Worm (Caenorhabditis elegans) whole organism, L1 larva: ENCODE results near the gene grsp-4.

Experiments
- C34B4.2 ChIP-seq: sonication (generic microtip); optimal IDR thresholded peaks from 2 replicates; lab custom pipeline; 2017; ENCODE audit warnings: mild to moderate bottlenecking, missing genetic modification characterization, missing compliant biosample characterization
- Y116A8C.19 ChIP-seq: sonication (generic microtip); optimal IDR thresholded peaks from 2 replicates; lab custom pipeline; 2016; ENCODE audit warnings: missing compliant biosample characterization, missing genetic modification characterization, borderline replicate concordance
- alr-1 ChIP-seq: fragments of 200-800 bp; sonication (Bioruptor generic); optimal IDR thresholded peaks from 2 replicates; lab custom pipeline; 2018; ENCODE audit warnings: borderline replicate concordance, mild to moderate bottlenecking, missing genetic modification characterization, missing compliant biosample characterization
- aly-2 ChIP-seq: fragments of 150-350 bp; optimal IDR thresholded peaks from 2 replicates; lab custom pipeline; 2014; ENCODE audit warnings: missing biosample characterization, missing genetic modification characterization
- blmp-1 ChIP-seq: fragments of 150-350 bp; optimal IDR thresholded peaks from 2 replicates; lab custom pipeline; 2014; ENCODE audit warnings: missing biosample characterization, missing genetic modification characterization
- ceh-63 ChIP-seq: fragments of 200-800 bp; sonication (Bioruptor generic); optimal IDR thresholded peaks from 2 replicates; lab custom pipeline; 2018; ENCODE audit warnings: mild to moderate bottlenecking, missing genetic modification characterization, missing compliant biosample characterization
- ceh-8 ChIP-seq: fragments of 200-800 bp; sonication (Bioruptor generic); optimal IDR thresholded peaks from 2 replicates; lab custom pipeline; 2018; ENCODE audit warnings: mild to moderate bottlenecking, missing genetic modification characterization, moderate library complexity, missing compliant biosample characterization
- ceh-82 ChIP-seq, 3 experiments: fragments of 150-350 bp in 1 of 3; sonication (generic microtip) in 2 of 3; optimal IDR thresholded peaks; 2 replicates each; lab custom pipeline; 2014 to 2017; ENCODE audit warnings: missing biosample characterization in 3 of 3, missing genetic modification characterization in 3 of 3
- ces-1 ChIP-seq: fragments of 150-350 bp; optimal IDR thresholded peaks from 2 replicates; lab custom pipeline; 2014; ENCODE audit warnings: missing biosample characterization, missing genetic modification reagents, missing genetic modification characterization
- dsc-1 ChIP-seq: sonication (generic microtip); optimal IDR thresholded peaks from 2 replicates; lab custom pipeline; 2016; ENCODE audit warnings: mild to moderate bottlenecking, missing genetic modification characterization, missing compliant biosample characterization
- efl-1 ChIP-seq, 4 experiments: fragments of 150-350 bp; optimal IDR thresholded peaks in 3 of 4; peaks in 1 of 4; 1 replicate in 1 of 4; 2 replicates in 3 of 4; lab custom pipeline; 2014; ENCODE audit warnings: missing biosample characterization in 2 of 4, missing genetic modification characterization in 2 of 4, missing genetic modification reagents in 2 of 4
- ets-5 ChIP-seq: fragments of 200-800 bp; sonication (Bioruptor generic); IDR thresholded peaks from 2 replicates; pipeline ENCODE4 v1.3.6; 2022; ENCODE audit warnings: missing genetic modification characterization, missing compliant biosample characterization
- fos-1 ChIP-seq: fragments of 150-350 bp; optimal IDR thresholded peaks from 2 replicates; lab custom pipeline; 2014; ENCODE audit warnings: missing biosample characterization, missing genetic modification characterization
- hlh-17 ChIP-seq: fragments of 200-800 bp; sonication (Bioruptor generic); optimal IDR thresholded peaks from 2 replicates; lab custom pipeline; 2018; ENCODE audit warnings: missing genetic modification characterization, mild to moderate bottlenecking, missing compliant biosample characterization, moderate library complexity, borderline replicate concordance
- jun-1 ChIP-seq: fragments of 150-350 bp; optimal IDR thresholded peaks from 2 replicates; lab custom pipeline; 2014; ENCODE audit warnings: missing biosample characterization, missing genetic modification reagents, missing genetic modification characterization
- lin-35 ChIP-seq, 2 experiments: fragments of 150-350 bp; optimal IDR thresholded peaks; 2 replicates each; lab custom pipeline; 2014; ENCODE audit warnings: missing biosample characterization in 2 of 2, missing genetic modification characterization in 2 of 2, missing genetic modification reagents in 2 of 2
- lir-3 ChIP-seq: sonication (generic microtip); optimal IDR thresholded peaks from 2 replicates; lab custom pipeline; 2016; ENCODE audit warnings: mild to moderate bottlenecking, missing genetic modification characterization, moderate library complexity, missing compliant biosample characterization; ENCODE audit not compliant: poor library complexity
- mab-9 ChIP-seq: fragments of 200-800 bp; sonication (Bioruptor generic); IDR thresholded peaks from 2 replicates; pipeline ENCODE4 v1.3.6; 2022; ENCODE audit warnings: missing genetic modification reagents, missing genetic modification characterization, missing compliant biosample characterization
- mep-1 ChIP-seq: fragments of 150-350 bp; optimal IDR thresholded peaks from 2 replicates; lab custom pipeline; 2014; ENCODE audit warnings: missing biosample characterization, missing genetic modification characterization
- nhr-28 ChIP-seq: fragments of 150-350 bp; optimal IDR thresholded peaks from 2 replicates; lab custom pipeline; 2014; ENCODE audit warnings: missing biosample characterization, missing genetic modification characterization
- nhr-84 ChIP-seq: sonication (generic microtip); optimal IDR thresholded peaks from 2 replicates; lab custom pipeline; 2017; ENCODE audit warnings: missing biosample characterization, missing genetic modification characterization
- nhr-85 ChIP-seq: sonication (generic microtip); peaks from one replicate; lab custom pipeline; 2016; ENCODE audit warnings: missing genetic modification characterization, inconsistent platforms, missing compliant biosample characterization
- nhr-90 ChIP-seq: sonication (generic microtip); optimal IDR thresholded peaks from 2 replicates; lab custom pipeline; 2016; ENCODE audit warnings: mild to moderate bottlenecking, missing genetic modification characterization, missing compliant biosample characterization; ENCODE audit not compliant: poor library complexity
- pqm-1 ChIP-seq: sonication (generic microtip); optimal IDR thresholded peaks from 3 replicates; lab custom pipeline; 2017; ENCODE audit warnings: missing biosample characterization, missing genetic modification characterization
- skn-1 ChIP-seq: fragments of 150-350 bp; optimal IDR thresholded peaks from 2 replicates; lab custom pipeline; 2014; ENCODE audit warnings: missing biosample characterization, missing genetic modification characterization
- snu-23 ChIP-seq: sonication (generic microtip); optimal IDR thresholded peaks from 2 replicates; lab custom pipeline; 2016; ENCODE audit warnings: missing genetic modification characterization, missing compliant biosample characterization
- sox-4 ChIP-seq: sonication (generic microtip); optimal IDR thresholded peaks from 2 replicates; lab custom pipeline; 2016; ENCODE audit warnings: missing genetic modification characterization, missing compliant biosample characterization
- unc-30 ChIP-seq: sonication (generic microtip); optimal IDR thresholded peaks from 2 replicates; lab custom pipeline; 2017; ENCODE audit warnings: missing biosample characterization, missing genetic modification characterization
- unc-98 ChIP-seq: fragments of 200-800 bp; sonication (Bioruptor generic); IDR thresholded peaks from 2 replicates; pipeline ENCODE4 v1.3.6; 2022; ENCODE audit warnings: missing genetic modification characterization, missing compliant biosample characterization
- vab-15 ChIP-seq: sonication (generic microtip); optimal IDR thresholded peaks from 2 replicates; lab custom pipeline; 2017; ENCODE audit warnings: missing genotype, mild to moderate bottlenecking, missing genetic modification characterization, missing compliant biosample characterization
- xbp-1 ChIP-seq: sonication (generic microtip); optimal IDR thresholded peaks from 2 replicates; lab custom pipeline; 2016; ENCODE audit warnings: missing genetic modification characterization, missing compliant biosample characterization
- zag-1 ChIP-seq: fragments of 150-350 bp; optimal IDR thresholded peaks from 2 replicates; lab custom pipeline; 2014; ENCODE audit warnings: missing biosample characterization, missing genetic modification characterization
- ztf-4 ChIP-seq: fragments of 150-350 bp; optimal IDR thresholded peaks from 2 replicates; lab custom pipeline; 2014; ENCODE audit warnings: missing biosample characterization, missing genetic modification characterization

The grsp-4 gene

DNA sequence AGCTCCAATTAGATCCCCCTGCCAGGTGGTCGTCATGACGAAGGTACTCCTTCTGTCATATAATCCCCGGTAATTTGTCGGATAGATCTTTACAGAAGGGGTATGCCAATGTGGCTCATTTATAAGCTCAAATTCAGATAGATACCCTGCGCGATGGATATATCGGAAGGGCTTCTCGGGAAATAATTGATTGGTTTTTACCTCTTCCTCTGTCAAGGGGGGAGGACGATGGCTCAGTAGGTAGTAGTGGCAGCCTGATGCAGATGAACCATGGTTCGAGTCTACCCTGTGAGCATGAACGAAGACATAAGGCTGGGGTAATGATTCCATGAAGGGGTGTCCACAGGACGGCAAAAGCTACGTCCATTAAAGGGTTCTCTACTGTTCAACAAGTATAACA, 22.4 kb downstream of the grsp-4 start:
- TF ChIP-seq vab-15 (tag; lab: Kevin White, UChicago) (no peak), skn-1 (tag; lab: Kevin White, UChicago) (no peak), ets-5 (GFP tag; lab: Robert Waterston, UW) (no peak), jun-1 (tag; lab: Kevin White, UChicago) (no peak), efl-1 (optimal IDR thresholded peaks at IDR 0.05; lab: Kevin White, UChicago) (no peak), efl-1 (GFP tag; optimal IDR thresholded peaks at IDR 0.05 in 1 of 2; lab: Kevin White, UChicago) (peak in 1 of 2 experiments; percentile 57)
- TF ChIP-seq, all 84 proteins: peak for 1

ce11 chrV:7649963-7650362, 25.2 kb downstream of the grsp-4 start:
- TF ChIP-seq ceh-82 (tag; optimal IDR thresholded peaks at IDR 0.05; lab: Kevin White, UChicago) (no peak), blmp-1 (tag; lab: Kevin White, UChicago) (no peak), ces-1 (no peak), ets-5 (GFP tag; lab: Robert Waterston, UW) (no peak), unc-30 (tag; lab: Kevin White, UChicago) (no peak), C34B4.2 (tag; lab: Kevin White, UChicago) (no peak), nhr-84 (tag; lab: Kevin White, UChicago) (no peak), ceh-8 (GFP tag; lab: Kevin White, UChicago) (no peak), hlh-17 (no peak), sox-4 (tag; lab: Kevin White, UChicago) (no peak), Y116A8C.19 (tag; lab: Kevin White, UChicago) (no peak)

DNA sequence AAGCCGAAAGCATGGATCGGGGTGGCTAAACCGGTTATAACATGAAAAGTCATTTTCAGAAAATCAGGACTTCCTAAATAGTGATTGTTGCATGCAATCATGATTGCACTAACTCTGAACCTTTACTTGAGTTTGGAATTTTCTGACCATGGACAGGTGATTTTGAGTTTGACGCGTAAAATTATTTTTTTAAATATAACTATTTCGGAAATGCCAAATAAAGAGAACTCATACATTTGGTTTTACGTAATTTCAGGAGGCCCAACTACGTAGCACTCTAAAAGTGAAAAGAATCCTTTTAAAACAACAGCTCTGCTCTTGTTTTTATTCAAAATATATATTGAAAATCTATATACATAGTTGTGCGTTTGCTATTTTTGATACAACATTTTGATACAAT, 27.0 kb downstream of the grsp-4 start, which contains the start of gene srh-234:
Gene srh-234, minus strand, starts transcription at position 101 of the 400 bp plus-strand sequence.
- TF ChIP-seq dsc-1 (tag; lab: Kevin White, UChicago) (no peak), ets-5 (GFP tag; lab: Robert Waterston, UW) (no peak), ztf-4 (tag; lab: Kevin White, UChicago) (no peak), xbp-1 (no peak), nhr-84 (tag; lab: Kevin White, UChicago) (no peak), mep-1 (tag; lab: Kevin White, UChicago) (no peak)
- TF ChIP-seq, all 84 proteins: peak for 0

DNA sequence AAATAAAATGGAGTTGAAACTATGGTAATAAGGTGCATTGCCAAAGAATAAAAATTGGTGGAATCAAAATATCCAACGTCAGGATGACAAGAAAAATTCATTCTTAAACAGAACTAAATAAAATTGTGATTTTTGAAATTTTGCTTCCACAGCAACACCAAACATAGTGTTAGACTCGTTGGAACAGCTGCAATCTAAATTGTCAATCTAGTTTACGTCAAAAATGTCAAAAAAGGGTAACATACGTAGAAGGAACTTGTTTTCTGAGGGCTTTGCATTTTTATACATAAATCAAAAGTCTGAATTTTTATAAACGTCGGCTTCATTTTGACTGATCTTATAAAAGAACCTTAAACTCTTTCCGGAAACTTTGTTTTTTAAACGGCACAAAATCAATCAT, 28.8 kb downstream of the grsp-4 start, which contains the start of gene srh-200:
Gene srh-200, minus strand, starts transcription at position 101 of the 400 bp plus-strand sequence.
- TF ChIP-seq zag-1 (tag; lab: Kevin White, UChicago) (no peak), nhr-85 (tag; lab: Kevin White, UChicago) (peak; percentile 10)

ce11 chrV:7667940-7668339, 43.2 kb downstream of the grsp-4 start, which contains the start of gene C12D5.5:
TSS of gene C12D5.5 (plus strand) at chrV:7668240.
- TF ChIP-seq mab-9 (GFP tag; lab: Robert Waterston, UW) (no peak), pqm-1 (tag; lab: Kevin White, UChicago) (no peak), nhr-28 (no peak), lin-35 (GFP tag; optimal IDR thresholded peaks at IDR 0.05; lab: Kevin White, UChicago) (no peak), alr-1 (tag; lab: Kevin White, UChicago) (no peak), skn-1 (tag; lab: Kevin White, UChicago) (no peak)
- TF ChIP-seq, all 84 proteins: peak for 0

- no peak for TF ChIP-seq lir-3
- no peak for TF ChIP-seq nhr-28
- TF ChIP-seq nhr-84 (tag; lab: Kevin White, UChicago), result no peak
- no peak for TF ChIP-seq aly-2 (tag; lab: Kevin White, UChicago)
- no peak for TF ChIP-seq nhr-90 (tag; lab: Kevin White, UChicago)
- no peak for TF ChIP-seq snu-23 (GFP tag; lab: Kevin White, UChicago)
- TF ChIP-seq ceh-63 (GFP tag; lab: Kevin White, UChicago), result no peak
- no peak for TF ChIP-seq unc-98
- TF ChIP-seq fos-1 (tag; lab: Kevin White, UChicago), result no peak
Measured at ce11 chrV:7672258-7672657, 47.5 kb downstream of the grsp-4 start, which contains the start of gene C12D5.4. TSS of gene C12D5.4 (plus strand) at chrV:7672558.
